Fruit fly (Drosophila melanogaster): Measurements from ENCODE around the gene CG43317.

Gene CG43317

DNA sequence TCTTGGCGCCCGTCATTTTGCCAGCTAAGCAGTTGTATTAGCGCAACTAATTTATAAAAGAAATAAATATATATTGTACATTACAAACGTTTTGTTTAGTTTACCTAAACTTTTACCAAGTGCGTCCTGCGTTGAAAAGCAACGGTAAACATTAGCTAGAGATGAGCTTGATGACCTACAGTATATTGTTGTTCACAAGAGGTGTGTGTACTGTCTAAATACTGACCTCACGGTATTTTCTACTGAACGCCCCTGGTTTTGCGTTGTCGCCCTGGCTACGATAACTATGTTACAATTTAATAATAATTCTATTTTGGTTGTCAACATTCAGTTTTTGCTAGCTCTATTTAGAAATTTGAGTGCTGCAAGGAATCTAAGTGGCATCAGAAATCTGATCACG, 41.8 kb downstream of the CG43317 start, which contains the start of gene Acyp2 (continued):
- TF ChIP-seq cg (GFP tag; optimal IDR thresholded peaks at IDR 0.05), result no peak
- peak; percentile 23 for TF ChIP-seq pum (GFP tag; optimal IDR thresholded peaks at IDR 0.05)
- TF ChIP-seq gsb-n (tag; optimal IDR thresholded peaks at IDR 0.05), result no peak
- TF ChIP-seq scrt (GFP tag; optimal IDR thresholded peaks at IDR 0.05), result no peak
- no peak for TF ChIP-seq CG7963 (GFP tag; IDR thresholded peaks at IDR 0.05; ENCODE audit: partially characterized antibody)
- TF ChIP-seq CG12659 (GFP tag; optimal IDR thresholded peaks at IDR 0.05), result peak; percentile 77
- TF ChIP-seq crol (GFP tag; IDR thresholded peaks at IDR 0.05), result no peak
- TF ChIP-seq CG1602 (GFP tag; optimal IDR thresholded peaks at IDR 0.05), result no peak
- no peak for TF ChIP-seq corto (GFP tag; optimal IDR thresholded peaks at IDR 0.05)
- no peak for TF ChIP-seq CG2875 (GFP tag; optimal IDR thresholded peaks at IDR 0.05)
- TF ChIP-seq stc (GFP tag; IDR thresholded peaks at IDR 0.05), result no peak
- TF ChIP-seq CG8281 (tag; optimal IDR thresholded peaks at IDR 0.05), result no peak
- peak in 1 of 2 experiments; percentile 55 for TF ChIP-seq dpn (GFP tag; optimal IDR thresholded peaks at IDR 0.05)
- no peak for TF ChIP-seq CG1233 (GFP tag; optimal IDR thresholded peaks at IDR 0.05)
- TF ChIP-seq GATAe (GFP tag; conservative IDR thresholded peaks at IDR 0.05), result no peak
- TF ChIP-seq repo (GFP tag; optimal IDR thresholded peaks at IDR 0.05), result no peak
- peak; percentile 71 for TF ChIP-seq CG13287 (GFP tag; IDR thresholded peaks at IDR 0.05; ENCODE audit: partially characterized antibody)
- peak; percentile 48 for TF ChIP-seq zfh2 (GFP tag; optimal IDR thresholded peaks at IDR 0.05)
- TF ChIP-seq NFAT (GFP tag; IDR thresholded peaks at IDR 0.05), result no peak; the same call in 1 of the 2 replicates
- TF ChIP-seq CG10462 (GFP tag; optimal IDR thresholded peaks at IDR 0.05), result peak; percentile 68
- TF ChIP-seq CG7786 (GFP tag; optimal IDR thresholded peaks at IDR 0.05), result no peak
- TF ChIP-seq ci (GFP tag; IDR thresholded peaks at IDR 0.05), result peak; percentile 37; the same call in 1 of the 3 replicates
- TF ChIP-seq Hand (GFP tag; optimal IDR thresholded peaks at IDR 0.05), result no peak
- peak; percentile 40 for TF ChIP-seq CG30403 (GFP tag; optimal IDR thresholded peaks at IDR 0.05)
- TF ChIP-seq CG2129 (GFP tag; IDR thresholded peaks at IDR 0.05; ENCODE audit: partially characterized antibody), result no peak
- TF ChIP-seq CG17361 (GFP tag; IDR thresholded peaks at IDR 0.05), result 0 out of 3 replicates have a peak, but pooled peaks have one; percentile 18
- TF ChIP-seq vfl (GFP tag; optimal IDR thresholded peaks at IDR 0.05), result peak; percentile 5
- TF ChIP-seq CG17829 (tag; optimal IDR thresholded peaks at IDR 0.05), result peak; percentile 45
- TF ChIP-seq BtbVII (GFP tag; optimal IDR thresholded peaks at IDR 0.05), result no peak
- TF ChIP-seq da (GFP tag; optimal IDR thresholded peaks at IDR 0.05), result no peak
- no peak for TF ChIP-seq esg (GFP tag; conservative IDR thresholded peaks at IDR 0.05)
- TF ChIP-seq sens (GFP tag), result peak; percentile 80
- TF ChIP-seq CG9215 (GFP tag; IDR thresholded peaks at IDR 0.05), result no peak
- no peak for TF ChIP-seq CG17612 (GFP tag; IDR thresholded peaks at IDR 0.05)
- TF ChIP-seq CG18764 (GFP tag; optimal IDR thresholded peaks at IDR 0.05), result no peak
- TF ChIP-seq mirr (GFP tag; optimal IDR thresholded peaks at IDR 0.05), result no peak
- peak; percentile 59 for TF ChIP-seq trem (tag; optimal IDR thresholded peaks at IDR 0.05)
- no peak for TF ChIP-seq CG4707 (GFP tag; optimal IDR thresholded peaks at IDR 0.05)
- TF ChIP-seq Nf-YA (GFP tag; IDR thresholded peaks at IDR 0.05), result no peak
- 0 out of 2 replicates have a peak, but pooled peaks have one; percentile 17 for TF ChIP-seq CG14441 (GFP tag; IDR thresholded peaks at IDR 0.05)
- no peak for TF ChIP-seq CG2678 (tag; optimal IDR thresholded peaks at IDR 0.05)
- no peak for TF ChIP-seq HLH3B (GFP tag; IDR thresholded peaks at IDR 0.05)
- no peak for TF ChIP-seq Oaz (GFP tag; IDR thresholded peaks at IDR 0.05)
- TF ChIP-seq CG7987 (GFP tag; optimal IDR thresholded peaks at IDR 0.05), result peak; percentile 9
- TF ChIP-seq CG10654 (GFP tag; optimal IDR thresholded peaks at IDR 0.05), result no peak
- TF ChIP-seq dmrt99B (tag; optimal IDR thresholded peaks at IDR 0.05), result no peak
- TF ChIP-seq en (GFP tag; optimal IDR thresholded peaks at IDR 0.05), result no peak
- peak; percentile 14 for TF ChIP-seq CG4424 (GFP tag; optimal IDR thresholded peaks at IDR 0.05)
- no peak for TF ChIP-seq CG3838 (GFP tag; optimal IDR thresholded peaks at IDR 0.05)
- peak; percentile 17 for TF ChIP-seq NfI (GFP tag; optimal IDR thresholded peaks at IDR 0.05)
- no peak for TF ChIP-seq luna (GFP tag; optimal IDR thresholded peaks at IDR 0.05)
- no peak for TF ChIP-seq Camta (GFP tag; optimal IDR thresholded peaks at IDR 0.05)

Measured in whole organism, embryonic.